Worm (Caenorhabditis elegans): ENCODE measurements around the gene set-23.

ce11 chrIV:1637333-1637732, 35.9 kb downstream of the set-23 start:
- TF ChIP-seq sox-4 (tag; optimal IDR thresholded peaks at IDR 0.05), result no peak
- no peak for TF ChIP-seq elt-2 (tag; optimal IDR thresholded peaks at IDR 0.05)
- TF ChIP-seq lin-11 (tag; optimal IDR thresholded peaks at IDR 0.05), result no peak
- no peak for TF ChIP-seq F13H6.1 (tag; optimal IDR thresholded peaks at IDR 0.05)
- TF ChIP-seq fkh-6 (tag; optimal IDR thresholded peaks at IDR 0.05), result no peak
- TF ChIP-seq pha-4 (tag; optimal IDR thresholded peaks at IDR 0.05), result no peak
- TF ChIP-seq mec-3 (tag; optimal IDR thresholded peaks at IDR 0.05; ENCODE audit: borderline replicate concordance), result no peak
- TF ChIP-seq unc-3 (GFP tag; conservative IDR thresholded peaks at IDR 0.05), result no peak
- TF ChIP-seq unc-3 (tag; optimal IDR thresholded peaks at IDR 0.05), result no peak

Data from whole organism, late embryonic.